Worm (Caenorhabditis elegans) whole organism, early embryonic: Measurements from ENCODE around the gene set-4.

Source experiments
- aly-1 ChIP-seq: sonication (generic microtip); optimal IDR thresholded peaks from 2 replicates; lab custom pipeline; 2016; ENCODE audit warnings: missing genetic modification characterization, missing compliant biosample characterization
- ama-1 ChIP-seq: fragments of 150-350 bp; optimal IDR thresholded peaks from 2 replicates; lab custom pipeline; 2014
- ets-7 ChIP-seq: sonication (generic microtip); optimal IDR thresholded peaks from 2 replicates; lab custom pipeline; 2016; ENCODE audit warnings: missing genotype, missing genetic modification characterization, missing compliant biosample characterization
- hmbx-1 ChIP-seq: sonication (generic microtip); optimal IDR thresholded peaks from 2 replicates; lab custom pipeline; 2016; ENCODE audit warnings: mild to moderate bottlenecking, missing genetic modification characterization, missing compliant biosample characterization
- hnd-1 ChIP-seq: sonication (generic microtip); optimal IDR thresholded peaks from 2 replicates; lab custom pipeline; 2016; ENCODE audit warnings: missing genetic modification characterization, missing compliant biosample characterization
- pes-1 ChIP-seq: fragments of 200-800 bp; sonication (Bioruptor generic); IDR thresholded peaks from 2 replicates; pipeline ENCODE4 v1.3.6; 2022; ENCODE audit warnings: missing genetic modification reagents, missing genetic modification characterization, missing compliant biosample characterization
- sea-1 ChIP-seq: fragments of 200-800 bp; sonication (Bioruptor generic); conservative IDR thresholded peaks from 2 replicates; pipeline ENCODE4 v1.3.6; 2022; ENCODE audit warnings: missing genetic modification characterization, missing compliant biosample characterization
- tra-4 ChIP-seq: sonication (generic microtip); optimal IDR thresholded peaks from 2 replicates; lab custom pipeline; 2017; ENCODE audit warnings: missing genetic modification characterization, missing compliant biosample characterization

DNA sequence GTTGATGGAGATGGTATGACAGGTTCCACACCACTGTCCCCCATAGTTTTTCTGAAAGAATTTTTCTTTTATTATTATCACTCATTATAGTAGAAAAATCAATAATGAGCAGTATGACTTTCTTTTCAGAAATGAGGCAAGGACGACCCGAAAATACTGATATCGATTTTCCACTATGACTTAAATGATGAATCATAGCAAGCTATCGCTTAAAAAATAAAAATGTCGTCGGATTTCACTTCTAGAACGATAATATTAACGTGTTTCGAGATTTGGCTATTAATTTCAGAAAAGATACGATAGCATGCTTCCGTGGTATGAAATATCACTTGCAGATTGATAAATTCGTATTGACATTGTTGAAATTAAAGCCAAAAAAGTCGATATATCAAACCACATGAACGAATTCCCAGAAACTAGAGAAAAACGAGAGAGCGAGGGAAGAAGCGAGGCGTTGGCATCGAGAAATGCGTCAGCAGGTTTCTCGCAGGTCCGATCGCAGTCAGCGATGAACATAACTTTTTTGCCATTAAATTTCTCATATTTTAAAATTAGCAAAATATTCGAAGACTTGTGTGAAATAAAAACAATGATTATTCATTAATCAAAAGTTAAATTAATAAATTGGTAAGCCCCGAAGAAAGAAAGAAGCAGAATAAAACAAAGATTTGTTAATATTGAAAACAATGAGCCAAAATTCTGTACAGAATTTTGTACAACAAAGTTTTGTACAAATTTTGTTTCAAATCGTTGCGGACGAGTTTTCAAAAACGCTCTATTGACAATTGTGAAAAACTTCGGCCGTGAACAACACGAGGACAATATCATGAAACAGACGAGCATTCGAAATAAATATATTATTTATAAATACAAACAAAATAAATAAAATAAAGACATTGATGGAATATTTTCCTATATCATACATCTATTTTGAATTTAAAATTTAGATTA lies 24.5 kb upstream of the set-4 start, which contains the start of gene C32D5.11:
- no peak for TF ChIP-seq hnd-1 (tag; lab: Kevin White, UChicago)
- no peak for TF ChIP-seq ama-1
- TF ChIP-seq pes-1 (GFP tag; lab: Robert Waterston, UW) = no peak
- no peak for TF ChIP-seq tra-4 (tag; lab: Kevin White, UChicago)
- no peak for TF ChIP-seq ets-7 (tag; lab: Kevin White, UChicago)
- no peak for TF ChIP-seq sea-1 (GFP tag; lab: Robert Waterston, UW)
- TF ChIP-seq hmbx-1 (tag; lab: Kevin White, UChicago) = no peak
- no peak for TF ChIP-seq aly-1 (tag; lab: Kevin White, UChicago)
